Worm (Caenorhabditis elegans) whole organism, L2 larva: ENCODE measurements around the gene srh-170.

ENCODE experiments used
- lin-13 ChIP-seq: fragments of 150-350 bp; optimal IDR thresholded peaks from 2 replicates; lab custom pipeline; 2014; ENCODE audit warnings: missing biosample characterization, missing genetic modification reagents, missing genetic modification characterization
- skn-1 ChIP-seq: sonication (generic microtip); optimal IDR thresholded peaks from 2 replicates; lab custom pipeline; 2017; ENCODE audit warnings: missing biosample characterization, missing genetic modification characterization

ce11 chrV:15377903-15378302 is 10.8 kb downstream of the srh-170 start, which contains the start of gene srh-122:
- TF ChIP-seq skn-1 = no peak
- no peak for TF ChIP-seq lin-13
